Fruit fly (Drosophila melanogaster) whole organism, prepupa: ENCODE data around the gene Aos1.

Experiments used
- Blimp-1 ChIP-seq: fragments of 200-800 bp; sonication (Bioruptor generic); optimal IDR thresholded peaks from 3 replicates; lab custom pipeline; 2017; ENCODE audit warnings: missing biosample characterization, missing genetic modification characterization, mild to moderate bottlenecking, moderate library complexity, missing genetic modification reagents
- Eip75B ChIP-seq: fragments of 200-800 bp; sonication (Bioruptor generic); optimal IDR thresholded peaks from 3 replicates; lab custom pipeline; 2016; ENCODE audit warnings: missing biosample characterization, missing genetic modification characterization
- cyc ChIP-seq: fragments of 200-800 bp; sonication (Bioruptor generic); optimal IDR thresholded peaks from 3 replicates; lab custom pipeline; 2016; ENCODE audit warnings: missing biosample characterization, missing genetic modification characterization
- vri ChIP-seq: fragments of 200-800 bp; sonication (Bioruptor generic); optimal IDR thresholded peaks from 3 replicates; lab custom pipeline; 2016; ENCODE audit warnings: missing biosample characterization, mild to moderate bottlenecking, missing genetic modification characterization

DNA sequence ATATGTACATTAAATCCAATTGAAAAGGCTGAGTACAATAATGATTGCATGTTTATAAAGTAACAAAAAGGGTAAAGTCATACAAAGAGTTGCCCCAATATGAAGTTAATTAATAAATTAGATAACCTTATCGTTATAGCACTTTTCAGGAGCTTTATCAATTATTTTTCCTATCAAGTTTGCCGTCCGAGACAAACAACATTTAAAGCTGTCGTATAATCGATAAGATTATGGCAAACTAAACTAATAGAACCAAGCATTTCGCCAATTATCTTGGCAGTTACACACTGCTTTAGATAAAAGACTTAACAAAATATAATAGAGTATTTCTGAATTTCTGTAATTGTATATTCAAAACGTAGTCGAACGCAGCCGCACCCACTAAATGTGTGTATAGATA is 28.5 kb downstream of the Aos1 start:
- TF ChIP-seq vri (peak; percentile 18), Eip75B (GFP tag; lab: Kevin White, UChicago) (no peak), cyc (no peak), Blimp-1 (GFP tag; lab: Kevin White, UChicago) (no peak)
